Fruit fly (Drosophila melanogaster) Kc167 (cell line): ENCODE data around the gene CG43897.

Source experiments
- Sin3A ChIP-seq: fragments of >200 bp; optimal IDR thresholded peaks from 2 replicates; lab custom pipeline; 2018; ENCODE audit warnings: missing external identifiers
- insv ChIP-seq: fragments of >200 bp; optimal IDR thresholded peaks from 3 replicates; lab custom pipeline; 2018; ENCODE audit warnings: missing external identifiers
- psq ChIP-seq: fragments of >200 bp; optimal IDR thresholded peaks from 2 replicates; lab custom pipeline; 2017; ENCODE audit warnings: missing external identifiers
- ttk ChIP-seq: sonication (Bioruptor generic); optimal IDR thresholded peaks from 2 replicates; lab custom pipeline; 2017; ENCODE audit warnings: missing external identifiers

DNA sequence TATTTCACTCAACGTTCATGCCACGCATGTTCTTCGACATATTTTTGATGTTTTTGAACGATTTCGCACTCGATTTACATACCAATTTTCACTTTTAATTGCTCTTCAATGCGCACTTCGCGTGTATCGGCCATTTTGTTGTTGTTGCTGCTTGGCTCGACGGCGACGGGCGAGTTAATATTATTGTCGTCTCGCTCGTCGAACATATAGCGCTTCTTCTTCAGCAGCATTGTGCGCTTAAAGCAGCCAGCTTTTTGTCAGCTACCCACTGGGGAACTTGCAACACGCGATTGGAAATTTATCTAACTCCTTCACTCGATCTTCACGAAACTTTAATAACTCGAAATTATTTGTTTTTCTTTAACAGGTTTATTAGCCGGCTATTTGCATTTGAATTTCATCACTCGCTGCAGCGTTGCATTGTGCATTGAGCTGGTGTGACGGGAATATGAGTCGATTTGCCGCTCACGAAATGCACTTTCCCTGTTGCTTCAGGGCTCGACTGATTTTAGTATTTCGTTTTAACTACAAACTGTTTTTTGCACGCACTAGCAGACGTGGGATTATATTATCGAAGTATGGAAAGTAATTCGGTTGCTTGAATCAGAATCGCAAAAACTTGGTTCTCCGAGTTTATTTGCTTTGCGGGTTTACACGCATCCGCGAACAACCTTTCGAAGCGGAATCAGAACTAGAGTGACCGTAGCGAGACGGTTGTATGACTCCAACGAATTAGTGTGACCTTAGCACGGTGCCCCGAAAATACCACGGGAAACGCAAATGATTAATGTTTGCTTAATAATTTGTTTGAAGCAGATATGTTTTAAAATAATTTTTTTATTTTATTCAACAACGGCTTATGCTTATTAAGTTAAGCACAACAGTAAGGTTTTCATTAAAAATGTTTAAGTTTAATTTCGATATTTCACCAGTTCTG, 41.2 kb downstream of the CG43897 start, which contains the start of gene RasGAP1:
- TF ChIP-seq ttk (lab: Kevin White, UChicago) = no peak
- no peak for TF ChIP-seq insv (lab: Kevin White, UChicago)
- TF ChIP-seq psq (lab: Kevin White, UChicago) = peak; percentile 30
- TF ChIP-seq Sin3A (lab: Kevin White, UChicago) = no peak
